Fruit fly (Drosophila melanogaster) whole organism, pupa: ENCODE measurements around the gene CG5902.
A peak's percentile ranks its signal among the peaks of the same experiment; 100 is the strongest.

ENCODE experiments used
- CG10348 ChIP-seq: fragments of 200-800 bp; sonication (Bioruptor generic); IDR thresholded peaks from 2 replicates; pipeline ENCODE4 v1.3.6; 2022; ENCODE audit warnings: missing biosample characterization, missing genetic modification characterization
- CG12605 ChIP-seq: fragments of 200-800 bp; sonication (Bioruptor generic); IDR thresholded peaks from 2 replicates; pipeline ENCODE4 v1.3.6; 2022; ENCODE audit warnings: missing biosample characterization, missing genetic modification characterization
- CG13204 ChIP-seq: fragments of 200-800 bp; sonication (Bioruptor generic); optimal IDR thresholded peaks from 2 replicates; lab custom pipeline; 2018; ENCODE audit warnings: missing biosample characterization, mild to moderate bottlenecking, missing genetic modification characterization, moderate library complexity
- CG14655 ChIP-seq: fragments of 200-800 bp; sonication (Bioruptor generic); optimal IDR thresholded peaks from 3 replicates; lab custom pipeline; 2017; ENCODE audit warnings: mild to moderate bottlenecking, missing biosample characterization, missing genetic modification reagents, missing genetic modification characterization
- CG15710 ChIP-seq: fragments of 200-800 bp; sonication (Bioruptor generic); optimal IDR thresholded peaks from 2 replicates; lab custom pipeline; 2018; ENCODE audit warnings: missing biosample characterization, mild to moderate bottlenecking, missing genetic modification characterization, moderate library complexity
- CG17806 ChIP-seq: fragments of 200-800 bp; sonication (Bioruptor generic); optimal IDR thresholded peaks from 2 replicates; lab custom pipeline; 2018; ENCODE audit warnings: missing biosample characterization, mild to moderate bottlenecking, missing genetic modification characterization, moderate library complexity
- CG32121 ChIP-seq: fragments of 200-800 bp; sonication (Bioruptor generic); IDR thresholded peaks from 2 replicates; pipeline ENCODE4 v1.3.6; 2022; ENCODE audit warnings: missing biosample characterization, missing genetic modification characterization
- CG34367 ChIP-seq: fragments of 200-800 bp; sonication (Bioruptor generic); optimal IDR thresholded peaks from 2 replicates; lab custom pipeline; 2018; ENCODE audit warnings: missing biosample characterization, mild to moderate bottlenecking, missing genetic modification characterization
- CG4496 ChIP-seq: fragments of 200-800 bp; sonication (Bioruptor generic); IDR thresholded peaks from 3 replicates; pipeline ENCODE4 v1.3.6; 2022; ENCODE audit warnings: missing biosample characterization, missing genetic modification characterization
- CG8159 ChIP-seq: fragments of 200-800 bp; sonication (Bioruptor generic); optimal IDR thresholded peaks from 3 replicates; lab custom pipeline; 2018; ENCODE audit warnings: missing biosample characterization, mild to moderate bottlenecking, missing genetic modification characterization, moderate library complexity
- CG8301 ChIP-seq: fragments of 200-800 bp; sonication (Bioruptor generic); optimal IDR thresholded peaks from 2 replicates; lab custom pipeline; 2018; ENCODE audit warnings: missing biosample characterization, mild to moderate bottlenecking, missing genetic modification characterization
- CG9948 ChIP-seq: fragments of 200-800 bp; sonication (Bioruptor generic); optimal IDR thresholded peaks from 2 replicates; lab custom pipeline; 2018; ENCODE audit warnings: missing biosample characterization, mild to moderate bottlenecking, missing genetic modification characterization, moderate library complexity
- D1 ChIP-seq: fragments of 200-800 bp; sonication (Bioruptor generic); optimal IDR thresholded peaks from 2 replicates; lab custom pipeline; 2018; ENCODE audit warnings: missing biosample characterization, mild to moderate bottlenecking, missing genetic modification characterization, moderate library complexity
- EcR ChIP-seq: fragments of 200-800 bp; sonication (Bioruptor generic); optimal IDR thresholded peaks from 3 replicates; lab custom pipeline; 2019; ENCODE audit warnings: missing biosample characterization, missing genetic modification characterization, mild to moderate bottlenecking, moderate library complexity, missing genetic modification reagents
- Ets98B ChIP-seq: fragments of 200-800 bp; sonication (Bioruptor generic); IDR thresholded peaks from 2 replicates; pipeline ENCODE4 v1.3.6; 2022; ENCODE audit warnings: missing biosample characterization, missing genetic modification characterization
- Pif1A ChIP-seq: fragments of 200-800 bp; sonication (Bioruptor generic); optimal IDR thresholded peaks from 3 replicates; lab custom pipeline; 2016; ENCODE audit warnings: missing biosample characterization, missing genetic modification characterization
- Pif1B ChIP-seq: fragments of 200-800 bp; sonication (Bioruptor generic); optimal IDR thresholded peaks from 3 replicates; lab custom pipeline; 2016; ENCODE audit warnings: missing biosample characterization, missing genetic modification characterization
- Snoo ChIP-seq: fragments of 200-800 bp; sonication (Bioruptor generic); optimal IDR thresholded peaks from 3 replicates; lab custom pipeline; 2017; ENCODE audit warnings: missing biosample characterization, mild to moderate bottlenecking, missing genetic modification characterization, inconsistent platforms
- fd96Ca ChIP-seq: fragments of 200-800 bp; sonication (Bioruptor generic); IDR thresholded peaks from 3 replicates; pipeline ENCODE4 v1.3.6; 2022; ENCODE audit warnings: missing biosample characterization, missing genetic modification characterization
- gl ChIP-seq: fragments of 200-800 bp; sonication (Bioruptor generic); optimal IDR thresholded peaks from 2 replicates; lab custom pipeline; 2018; ENCODE audit warnings: missing biosample characterization, mild to moderate bottlenecking, missing genetic modification characterization
- rn ChIP-seq: fragments of 200-800 bp; sonication (Bioruptor generic); IDR thresholded peaks from 2 replicates; pipeline ENCODE4 v1.3.6; 2022; ENCODE audit warnings: missing biosample characterization, missing genetic modification characterization

The CG5902 gene

dm6 chr3R:23941643-23942424 lies 44.6 kb upstream of the CG5902 start:
- TF ChIP-seq CG9948 (tag; lab: Kevin White, UChicago) = peak; percentile 8
- peak; percentile 60; the same call in 2 of the 3 replicates for TF ChIP-seq CG4496 (GFP tag; lab: Robert Waterston, UW)
- TF ChIP-seq rn (GFP tag; lab: Robert Waterston, UW) = no peak
- TF ChIP-seq Ets98B (GFP tag; lab: Robert Waterston, UW) = peak; percentile 50
- peak; percentile 31 for TF ChIP-seq CG8301 (tag; lab: Kevin White, UChicago)
- peak; percentile 49 for TF ChIP-seq CG32121
- no peak for TF ChIP-seq fd96Ca (GFP tag; lab: Robert Waterston, UW)
- peak; percentile 35 for TF ChIP-seq CG14655 (GFP tag; lab: Kevin White, UChicago)
- TF ChIP-seq, all 21 proteins: peak for 6

dm6 chr3R:23942550-23942949 lies 43.9 kb upstream of the CG5902 start:
- 0 out of 2 replicates have a peak, but pooled peaks have one; percentile 7 for TF ChIP-seq CG10348 (GFP tag; lab: Robert Waterston, UW)
- no peak for TF ChIP-seq Snoo (tag; lab: Kevin White, UChicago)
- TF ChIP-seq fd96Ca (GFP tag; lab: Robert Waterston, UW) = no peak

- TF ChIP-seq CG4496 (GFP tag; lab: Robert Waterston, UW) (peak; percentile 72; the same call in 2 of the 3 replicates), rn (GFP tag; lab: Robert Waterston, UW) (no peak), Pif1A (GFP tag; lab: Kevin White, UChicago) (peak; percentile 12), Ets98B (GFP tag; lab: Robert Waterston, UW) (peak; percentile 60; the same call in 1 of the 2 replicates), D1 (no peak), fd96Ca (GFP tag; lab: Robert Waterston, UW) (peak; percentile 19; the same call in 1 of the 3 replicates), CG10348 (GFP tag; lab: Robert Waterston, UW) (no peak), EcR (peak; percentile 23), CG17806 (tag; lab: Kevin White, UChicago) (no peak), CG13204 (GFP tag; lab: Kevin White, UChicago) (peak; percentile 34), CG8301 (tag; lab: Kevin White, UChicago) (no peak), Pif1B (GFP tag; lab: Kevin White, UChicago) (no peak), Snoo (tag; lab: Kevin White, UChicago) (peak; percentile 39), CG34367 (tag; lab: Kevin White, UChicago) (no peak), CG8159 (no peak), CG32121 (peak; percentile 20; the same call in 1 of the 2 replicates), CG12605 (GFP tag; lab: Robert Waterston, UW) (peak; percentile 57; the same call in 1 of the 2 replicates), CG15710 (tag; lab: Kevin White, UChicago) (no peak), gl (tag; lab: Kevin White, UChicago) (no peak), CG14655 (GFP tag; lab: Kevin White, UChicago) (no peak), CG9948 (tag; lab: Kevin White, UChicago) (no peak)
- TF ChIP-seq, all 21 proteins: peak for 9
Observed at dm6 chr3R:23942965-23943413, 43.5 kb upstream of the CG5902 start, which contains the start of gene Gdh. Gene Gdh (minus strand): TSS chr3R:23943101.

- TF ChIP-seq Ets98B (GFP tag; lab: Robert Waterston, UW) (no peak), CG9948 (tag; lab: Kevin White, UChicago) (no peak), D1 (no peak), CG32121 (no peak), rn (GFP tag; lab: Robert Waterston, UW) (no peak), Snoo (tag; lab: Kevin White, UChicago) (no peak), CG14655 (GFP tag; lab: Kevin White, UChicago) (no peak), CG13204 (GFP tag; lab: Kevin White, UChicago) (no peak), fd96Ca (GFP tag; lab: Robert Waterston, UW) (no peak), CG8159 (no peak), CG8301 (tag; lab: Kevin White, UChicago) (no peak), Pif1B (GFP tag; lab: Kevin White, UChicago) (no peak), CG17806 (tag; lab: Kevin White, UChicago) (no peak), gl (tag; lab: Kevin White, UChicago) (no peak), CG34367 (tag; lab: Kevin White, UChicago) (no peak), CG15710 (tag; lab: Kevin White, UChicago) (no peak)
Observed at dm6 chr3R:23943843-23944356, 42.5 kb upstream of the CG5902 start.

dm6 chr3R:23947002-23947401 lies 39.4 kb upstream of the CG5902 start:
- no peak for TF ChIP-seq CG10348 (GFP tag; lab: Robert Waterston, UW)

- TF ChIP-seq gl (tag; lab: Kevin White, UChicago) (no peak), Snoo (tag; lab: Kevin White, UChicago) (no peak), CG13204 (GFP tag; lab: Kevin White, UChicago) (no peak), CG8159 (no peak), CG12605 (GFP tag; lab: Robert Waterston, UW) (no peak), CG15710 (tag; lab: Kevin White, UChicago) (no peak), CG10348 (GFP tag; lab: Robert Waterston, UW) (no peak), rn (GFP tag; lab: Robert Waterston, UW) (no peak), D1 (no peak), CG4496 (GFP tag; lab: Robert Waterston, UW) (no peak), Ets98B (GFP tag; lab: Robert Waterston, UW) (no peak), CG34367 (tag; lab: Kevin White, UChicago) (no peak), CG9948 (tag; lab: Kevin White, UChicago) (no peak), fd96Ca (GFP tag; lab: Robert Waterston, UW) (no peak)
Observed at dm6 chr3R:23948324-23948465, 38.2 kb upstream of the CG5902 start, which contains the start of gene CG12268. Gene CG12268 (minus strand): TSS chr3R:23948424.
